Fruit fly (Drosophila melanogaster) whole organism: ENCODE measurements around the gene LysE.

Source experiments
- CG8478 ChIP-seq: fragments of >200 bp; optimal IDR thresholded peaks from 2 replicates; lab custom pipeline; 2018; ENCODE audit warnings: inconsistent platforms
- Dll ChIP-seq: fragments of >200 bp; optimal IDR thresholded peaks from 2 replicates; lab custom pipeline; 2017
- EcR ChIP-seq, 2 experiments: fragments of >200 bp; optimal IDR thresholded peaks; 2 replicates each; lab custom pipeline; 2017; ENCODE audit warnings: missing biosample characterization in 2 of 2, missing genetic modification characterization in 2 of 2, missing genetic modification reagents in 2 of 2
- pan ChIP-seq: fragments of >200 bp; optimal IDR thresholded peaks from 2 replicates; lab custom pipeline; 2017
- psq ChIP-seq: fragments of >200 bp; optimal IDR thresholded peaks from 2 replicates; lab custom pipeline; 2017
- usp ChIP-seq: fragments of >200 bp; optimal IDR thresholded peaks from 2 replicates; lab custom pipeline; 2017; ENCODE audit warnings: missing biosample characterization, missing genetic modification characterization, mixed read lengths

- TF ChIP-seq psq (lab: Kevin White, UChicago) (no peak), CG8478 (lab: Kevin White, UChicago) (no peak), pan (lab: Kevin White, UChicago) (no peak), usp (no peak), EcR (GFP tag; optimal IDR thresholded peaks at IDR 0.05; lab: Kevin White, UChicago) (no peak), Dll (no peak)
These were observed 21.2 kb downstream of the LysE start, which contains the start of gene CG33966 for dm6 chr3L:1233830-1234229.
